Worm (Caenorhabditis elegans) whole organism, late embryonic: ENCODE results near the gene snf-5.

Experiments used
- ama-1 ChIP-seq: fragments of 150-350 bp; optimal IDR thresholded peaks from 2 replicates; lab custom pipeline; 2014
- ceh-48 ChIP-seq: sonication (generic microtip); optimal IDR thresholded peaks from 2 replicates; lab custom pipeline; 2016; ENCODE audit warnings: missing genetic modification characterization, inconsistent platforms, missing compliant biosample characterization
- dve-1 ChIP-seq: sonication (generic microtip); optimal IDR thresholded peaks from 2 replicates; lab custom pipeline; 2017; ENCODE audit warnings: antibody characterized with exemption, mild to moderate bottlenecking, missing genetic modification characterization, missing compliant biosample characterization
- ets-4 ChIP-seq: sonication (generic microtip); optimal IDR thresholded peaks from 2 replicates; lab custom pipeline; 2016; ENCODE audit warnings: missing genetic modification characterization, missing compliant biosample characterization
- hlh-8 ChIP-seq: sonication (generic microtip); optimal IDR thresholded peaks from 2 replicates; lab custom pipeline; 2016; ENCODE audit warnings: missing genotype, missing genetic modification characterization, missing compliant biosample characterization
- pha-4 ChIP-seq: fragments of 150-350 bp; optimal IDR thresholded peaks from 2 replicates; lab custom pipeline; 2018; ENCODE audit warnings: missing biosample characterization, missing genetic modification reagents, missing genetic modification characterization
- unc-42 ChIP-seq: sonication (generic microtip); optimal IDR thresholded peaks from 2 replicates; lab custom pipeline; 2016; ENCODE audit warnings: missing genotype, missing genetic modification characterization, missing compliant biosample characterization
- unc-55 ChIP-seq: sonication (generic microtip); optimal IDR thresholded peaks from 2 replicates; lab custom pipeline; 2017; ENCODE audit warnings: missing biosample characterization, missing genetic modification reagents, missing genetic modification characterization

DNA sequence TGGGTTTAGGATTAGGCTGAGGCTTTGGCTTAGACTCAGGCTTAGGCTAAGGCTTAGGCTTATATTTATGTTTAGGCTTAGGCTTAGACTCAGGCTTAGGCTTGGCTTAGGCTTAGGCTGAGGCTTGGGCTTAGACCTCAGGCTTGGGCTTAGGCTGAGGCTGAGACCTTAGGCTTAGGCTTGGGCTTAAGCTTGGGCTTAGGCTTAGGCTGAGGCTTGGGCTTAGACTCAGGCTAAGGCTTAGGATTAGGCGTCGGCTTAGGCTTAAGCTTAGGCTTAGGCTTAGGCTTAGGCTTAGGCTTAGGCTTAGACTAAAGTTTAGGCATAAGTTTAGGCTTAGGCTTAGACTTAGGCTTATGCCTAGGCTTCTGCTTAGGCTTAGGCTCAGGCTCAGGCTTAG, 41.1 kb downstream of the snf-5 start:
- TF ChIP-seq ets-4 (tag; lab: Kevin White, UChicago) (no peak), unc-42 (no peak), hlh-8 (tag; lab: Kevin White, UChicago) (no peak), unc-55 (GFP tag; lab: Kevin White, UChicago) (no peak), pha-4 (tag; lab: Kevin White, UChicago) (no peak), ama-1 (lab: Kevin White, UChicago) (no peak), ceh-48 (no peak), dve-1 (tag; lab: Kevin White, UChicago) (peak; percentile 96)
